Worm (Caenorhabditis elegans): ENCODE data around the gene spdl-1.

spdl-1 gene

DNA sequence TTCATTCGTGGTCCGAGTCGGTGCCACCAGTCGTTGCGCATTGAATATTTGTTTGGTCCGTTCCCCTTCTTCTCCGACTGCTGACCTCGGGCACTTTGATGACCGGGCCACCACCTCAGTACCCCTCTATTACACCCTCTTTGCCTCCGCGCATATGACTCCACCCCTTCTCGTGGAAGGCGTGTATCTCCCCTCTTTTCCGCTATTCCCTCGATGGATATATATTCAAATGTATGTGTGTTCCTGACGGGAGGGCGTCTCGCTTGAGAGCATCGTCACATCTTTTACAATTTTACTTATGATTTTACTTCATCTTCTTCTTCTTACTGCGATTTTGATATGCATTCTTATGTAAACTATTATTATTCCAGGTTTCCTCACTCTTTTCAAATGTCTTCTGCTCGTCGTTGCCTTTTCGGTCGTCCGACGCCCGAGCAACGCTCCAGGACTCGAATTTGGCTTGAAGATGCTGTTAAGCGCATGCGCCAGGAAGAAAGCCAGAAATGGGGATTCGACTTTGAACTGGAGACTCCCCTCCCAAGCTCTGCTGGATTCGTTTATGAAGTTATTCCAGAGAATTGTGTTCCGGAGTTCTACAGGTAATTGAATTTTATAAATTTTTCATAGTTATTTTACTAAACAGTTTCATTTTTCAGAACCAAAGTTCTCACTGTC lies 29.6 kb downstream of the spdl-1 start, which contains the start of gene cki-1:
TSS of gene cki-1 (plus strand) at position 372 of the 675 bp plus-strand sequence.
- TF ChIP-seq unc-130 (GFP tag; optimal IDR thresholded peaks at IDR 0.05) (no peak), zfh-2 (GFP tag; conservative IDR thresholded peaks at IDR 0.05) (peak; percentile 42; the same call in 1 of the 2 replicates), K11D2.4 (GFP tag; IDR thresholded peaks at IDR 0.05) (no peak), dpl-1 (GFP tag; optimal IDR thresholded peaks at IDR 0.05) (no peak)

DNA sequence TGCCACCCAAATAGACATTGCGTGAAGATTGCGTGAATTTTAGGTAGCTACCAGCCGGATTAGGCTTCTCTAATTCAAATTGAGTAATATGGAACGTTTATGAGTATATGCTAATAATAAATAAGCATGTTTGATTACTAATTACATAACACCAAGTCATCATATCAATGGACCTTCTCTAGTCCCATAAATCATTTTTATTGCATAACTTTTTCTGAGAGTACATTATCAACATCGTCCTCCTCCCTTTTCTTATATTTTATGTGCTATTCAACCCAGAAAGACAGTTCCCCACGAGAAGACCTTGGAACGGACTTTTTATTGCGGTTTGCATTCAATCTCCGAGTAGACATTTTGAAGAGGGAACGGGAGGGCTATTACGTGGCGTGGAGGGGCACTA lies 31.0 kb downstream of the spdl-1 start:
- TF ChIP-seq Y56A3A.18 (GFP tag; IDR thresholded peaks at IDR 0.05) (0 out of 2 replicates have a peak, but pooled peaks have one; percentile 19), C06A6.2 (GFP tag; conservative IDR thresholded peaks at IDR 0.05) (no peak), ztf-26 (tag; optimal IDR thresholded peaks at IDR 0.05) (no peak), snpc-1.3 (tag; optimal IDR thresholded peaks at IDR 0.05; ENCODE audit: insufficient read depth) (no peak)

DNA sequence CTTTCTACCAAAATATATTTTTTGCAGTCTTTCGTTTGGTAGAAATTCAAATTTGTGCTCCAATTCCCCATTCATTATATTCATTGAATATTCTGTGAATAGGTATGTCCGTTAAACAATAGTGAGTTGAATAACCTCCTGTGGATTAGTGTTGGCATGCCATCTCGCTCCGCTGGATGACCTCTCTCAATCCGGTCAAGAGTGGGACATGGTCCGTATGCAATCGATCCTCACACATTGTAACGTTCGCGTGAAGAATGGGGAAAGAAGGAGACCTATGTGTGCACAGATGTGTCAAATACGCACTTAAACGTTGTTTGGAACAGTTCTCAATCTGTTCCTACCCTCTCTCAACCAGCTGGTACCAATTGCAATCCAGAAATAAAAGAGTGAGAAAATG lies 31.9 kb downstream of the spdl-1 start:
- TF ChIP-seq aptf-2 (GFP tag; conservative IDR thresholded peaks at IDR 0.05) (no peak), B0261.1 (tag; optimal IDR thresholded peaks at IDR 0.05) (no peak), lsy-27 (tag; optimal IDR thresholded peaks at IDR 0.05; ENCODE audit: borderline replicate concordance, insufficient read depth) (no peak), athp-1 (tag; optimal IDR thresholded peaks at IDR 0.05) (no peak), F33H1.4 (GFP tag; IDR thresholded peaks at IDR 0.05) (no peak), ZK185.1 (tag; optimal IDR thresholded peaks at IDR 0.05; ENCODE audit: poor library complexity, severe bottlenecking) (no peak), bed-2 (GFP tag; IDR thresholded peaks at IDR 0.05) (no peak), nfyb-1 (GFP tag; IDR thresholded peaks at IDR 0.05) (no peak), hsf-1 (GFP tag; IDR thresholded peaks at IDR 0.05) (no peak), zim-3 (tag; optimal IDR thresholded peaks at IDR 0.05) (no peak), lsl-1 (GFP tag; optimal IDR thresholded peaks at IDR 0.05) (no peak)

DNA sequence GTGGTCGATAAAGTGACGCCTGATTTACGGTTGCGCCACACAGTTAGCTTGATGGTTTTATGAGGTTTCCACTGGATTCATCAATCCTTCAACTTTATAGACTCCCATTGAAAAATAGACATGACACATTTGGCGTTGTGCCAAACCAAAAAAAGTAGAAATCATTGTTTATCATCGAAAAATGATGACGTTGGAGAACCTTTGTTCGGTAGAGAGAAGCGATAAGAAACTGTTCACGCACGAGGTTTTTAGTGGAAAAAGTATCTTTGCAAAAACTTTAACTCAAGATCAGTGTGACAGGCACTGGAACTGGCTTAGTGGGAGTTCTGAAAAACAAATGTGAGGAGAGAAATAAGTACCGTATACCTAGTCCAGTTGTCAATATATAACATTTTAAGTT lies 32.3 kb downstream of the spdl-1 start:
- TF ChIP-seq B0261.1 (tag; optimal IDR thresholded peaks at IDR 0.05) (no peak), madf-10 (tag; optimal IDR thresholded peaks at IDR 0.05) (no peak), bed-1 (GFP tag; IDR thresholded peaks at IDR 0.05) (no peak), mxl-1 (tag; optimal IDR thresholded peaks at IDR 0.05) (no peak), nhr-80 (tag; optimal IDR thresholded peaks at IDR 0.05) (peak; percentile 34)

DNA sequence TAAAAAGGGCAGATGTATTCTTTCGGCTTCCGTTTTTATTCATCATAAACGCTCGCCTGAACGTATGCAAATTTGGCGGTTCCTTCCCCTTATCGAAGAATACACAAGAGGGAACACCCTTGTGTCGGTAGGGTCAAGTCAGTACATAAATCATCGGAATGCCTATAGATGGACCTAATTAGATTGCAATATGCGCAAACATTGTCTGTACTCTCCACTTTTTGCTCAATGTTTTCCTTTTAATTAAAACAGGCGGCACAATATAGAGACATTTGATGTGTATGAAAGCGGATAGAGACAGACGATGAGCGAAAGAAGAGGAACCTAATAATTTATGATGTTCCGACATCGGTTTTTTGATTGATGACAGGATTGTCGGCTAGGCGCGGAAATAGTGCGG lies 32.8 kb downstream of the spdl-1 start:
- TF ChIP-seq repo-1 (tag; optimal IDR thresholded peaks at IDR 0.05) (no peak), gei-17 (GFP tag; optimal IDR thresholded peaks at IDR 0.05) (no peak), ztf-18 (tag; optimal IDR thresholded peaks at IDR 0.05) (no peak), snpc-3.4 (tag; optimal IDR thresholded peaks at IDR 0.05) (no peak), lir-1 (GFP tag; conservative IDR thresholded peaks at IDR 0.05) (no peak), attf-5 (GFP tag; optimal IDR thresholded peaks at IDR 0.05) (no peak), F33H1.4 (GFP tag; IDR thresholded peaks at IDR 0.05) (no peak), unc-62 (GFP tag; optimal IDR thresholded peaks at IDR 0.05) (no peak), ama-1 (optimal IDR thresholded peaks at IDR 0.05) (no peak), ama-1 (GFP tag; optimal IDR thresholded peaks at IDR 0.05) (no peak), nfya-1 (tag; optimal IDR thresholded peaks at IDR 0.05; ENCODE audit: borderline replicate concordance, insufficient read depth) (no peak), ceh-100 (GFP tag; IDR thresholded peaks at IDR 0.05) (no peak), lsy-27 (tag; optimal IDR thresholded peaks at IDR 0.05; ENCODE audit: borderline replicate concordance, insufficient read depth) (no peak)
